Worm (Caenorhabditis elegans) whole organism, young adult: ENCODE results near the gene Y43F4A.1.
"Not testable (repeated sequence)": the region's sequence is repeated elsewhere in the genome, so short reads cannot be mapped to it uniquely, and the experiment has no call there.

Source experiments
- B0019.2 ChIP-seq: fragments of 200-800 bp; sonication (Bioruptor generic); conservative IDR thresholded peaks from 2 replicates; pipeline ENCODE4 v1.3.6; 2022; ENCODE audit warnings: missing genetic modification reagents, missing genetic modification characterization, missing compliant biosample characterization
- B0035.1 ChIP-seq: sonication (generic microtip); optimal IDR thresholded peaks from 2 replicates; lab custom pipeline; 2016; ENCODE audit warnings: missing genetic modification characterization, mild to moderate bottlenecking, missing compliant biosample characterization, missing genotype, missing genetic modification reagents
- F37B4.10 ChIP-seq: fragments of 200-800 bp; sonication (Bioruptor generic); IDR thresholded peaks from 2 replicates; pipeline ENCODE4 v1.3.6; 2022; ENCODE audit warnings: missing genetic modification characterization, missing compliant biosample characterization
- F49E8.2 ChIP-seq: sonication (generic microtip); optimal IDR thresholded peaks from 3 replicates; lab custom pipeline; 2017; ENCODE audit warnings: missing genetic modification characterization, mild to moderate bottlenecking, missing compliant biosample characterization, antibody characterized with exemption, moderate library complexity; ENCODE audit not compliant: insufficient read depth
- Y95B8A.8 ChIP-seq: fragments of 200-800 bp; sonication (Bioruptor generic); IDR thresholded peaks from 2 replicates; pipeline ENCODE4 v1.3.6; 2022; ENCODE audit warnings: missing genetic modification reagents, missing genetic modification characterization, missing compliant biosample characterization
- ZK185.1 ChIP-seq: sonication (generic microtip); optimal IDR thresholded peaks from 2 replicates; lab custom pipeline; 2016; ENCODE audit warnings: mild to moderate bottlenecking, missing genetic modification characterization, missing compliant biosample characterization; ENCODE audit not compliant: poor library complexity, severe bottlenecking
- akir-1 ChIP-seq: fragments of 200-800 bp; sonication (Bioruptor generic); optimal IDR thresholded peaks from 2 replicates; lab custom pipeline; 2018; ENCODE audit warnings: mild to moderate bottlenecking, missing genetic modification characterization, moderate library complexity, missing compliant biosample characterization
- ama-1 ChIP-seq, 3 experiments: fragments of 150-350 bp in 1 of 3; sonication (generic microtip) in 2 of 3; optimal IDR thresholded peaks; 2 replicates each; lab custom pipeline; 2014 to 2018; ENCODE audit warnings: missing biosample characterization in 2 of 3, missing genetic modification characterization in 2 of 3, missing genetic modification reagents in 2 of 3
- atf-7 ChIP-seq: sonication (generic microtip); optimal IDR thresholded peaks from 2 replicates; lab custom pipeline; 2017; ENCODE audit warnings: mild to moderate bottlenecking, missing genetic modification characterization, missing compliant biosample characterization
- ceh-40 ChIP-seq: fragments of 200-800 bp; sonication (Bioruptor generic); IDR thresholded peaks from 2 replicates; pipeline ENCODE4 v1.3.6; 2022; ENCODE audit warnings: missing genetic modification characterization, missing compliant biosample characterization
- ceh-58 ChIP-seq: fragments of 200-800 bp; sonication (Bioruptor generic); IDR thresholded peaks from 2 replicates; pipeline ENCODE4 v1.3.6; 2022; ENCODE audit warnings: missing genetic modification characterization, missing compliant biosample characterization
- chd-7 ChIP-seq: sonication (generic microtip); optimal IDR thresholded peaks from 2 replicates; lab custom pipeline; 2016; ENCODE audit warnings: mild to moderate bottlenecking, missing genetic modification characterization, moderate library complexity, missing compliant biosample characterization
- egl-44 ChIP-seq: fragments of 200-800 bp; sonication (Bioruptor generic); IDR thresholded peaks from 2 replicates; pipeline ENCODE4 v1.3.6; 2022; ENCODE audit warnings: missing genetic modification reagents, missing genetic modification characterization, missing compliant biosample characterization
- egrh-3 ChIP-seq: fragments of 200-800 bp; sonication (Bioruptor generic); IDR thresholded peaks from 2 replicates; pipeline ENCODE4 v1.3.6; 2022; ENCODE audit warnings: missing genetic modification reagents, missing genetic modification characterization, missing compliant biosample characterization
- hmg-20 ChIP-seq: fragments of 200-800 bp; sonication (Bioruptor generic); IDR thresholded peaks from 2 replicates; pipeline ENCODE4 v1.3.6; 2022; ENCODE audit warnings: missing genetic modification reagents, missing genetic modification characterization, missing compliant biosample characterization
- lag-1 ChIP-seq: fragments of 200-800 bp; sonication (Bioruptor generic); IDR thresholded peaks from 2 replicates; pipeline ENCODE4 v1.3.6; 2022; ENCODE audit warnings: missing genetic modification reagents, missing genetic modification characterization, missing compliant biosample characterization
- let-526 ChIP-seq: fragments of 200-800 bp; sonication (Bioruptor generic); IDR thresholded peaks from 2 replicates; pipeline ENCODE4 v1.3.6; 2022; ENCODE audit warnings: missing genetic modification reagents, missing genetic modification characterization, missing compliant biosample characterization
- lir-1 ChIP-seq: fragments of 200-800 bp; sonication (Bioruptor generic); conservative IDR thresholded peaks from 2 replicates; pipeline ENCODE4 v1.3.6; 2022; ENCODE audit warnings: missing genetic modification reagents, missing genetic modification characterization, missing compliant biosample characterization
- lsy-27 ChIP-seq: sonication (generic microtip); optimal IDR thresholded peaks from 2 replicates; lab custom pipeline; 2017; ENCODE audit warnings: missing genetic modification characterization, mild to moderate bottlenecking, missing compliant biosample characterization, antibody characterized with exemption, missing genotype, borderline replicate concordance; ENCODE audit not compliant: insufficient read depth
- madf-3 ChIP-seq: fragments of 200-800 bp; sonication (Bioruptor generic); IDR thresholded peaks from 2 replicates; pipeline ENCODE4 v1.3.6; 2022; ENCODE audit warnings: missing genetic modification reagents, missing genetic modification characterization, missing compliant biosample characterization
- madf-6 ChIP-seq: fragments of 200-800 bp; sonication (Bioruptor generic); IDR thresholded peaks from 2 replicates; pipeline ENCODE4 v1.3.6; 2022; ENCODE audit warnings: missing genetic modification reagents, missing genetic modification characterization, missing compliant biosample characterization
- madf-8 ChIP-seq: fragments of 200-800 bp; sonication (Bioruptor generic); conservative IDR thresholded peaks from 2 replicates; pipeline ENCODE4 v1.3.6; 2022; ENCODE audit warnings: missing genetic modification reagents, missing genetic modification characterization, missing compliant biosample characterization
- mel-28 ChIP-seq: sonication (generic microtip); optimal IDR thresholded peaks from 2 replicates; lab custom pipeline; 2016; ENCODE audit warnings: borderline replicate concordance, mild to moderate bottlenecking, missing genetic modification characterization, missing compliant biosample characterization
- nhr-179 ChIP-seq: sonication (generic microtip); optimal IDR thresholded peaks from 2 replicates; lab custom pipeline; 2016; ENCODE audit warnings: mild to moderate bottlenecking, missing genetic modification characterization, missing compliant biosample characterization
- rcor-1 ChIP-seq: fragments of 200-800 bp; sonication (Bioruptor generic); IDR thresholded peaks from 2 replicates; pipeline ENCODE4 v1.3.6; 2022; ENCODE audit warnings: missing genetic modification reagents, missing genetic modification characterization, missing compliant biosample characterization
- rec-8 ChIP-seq, 2 experiments: sonication (generic microtip); optimal IDR thresholded peaks; 2 replicates each; lab custom pipeline; 2016; ENCODE audit warnings: mild to moderate bottlenecking in 2 of 2, missing genetic modification characterization in 2 of 2, missing genetic modification reagents in 2 of 2, missing genotype in 2 of 2, missing biosample characterization in 1 of 2, missing compliant biosample characterization in 1 of 2, moderate library complexity in 1 of 2
- rpc-1 ChIP-seq, 2 experiments: fragments of 150-350 bp in 1 of 2; sonication (generic microtip) in 1 of 2; optimal IDR thresholded peaks; 2 replicates each; lab custom pipeline; 2014 to 2018; ENCODE audit warnings: missing biosample characterization in 1 of 2, missing genetic modification characterization in 1 of 2, missing genetic modification reagents in 1 of 2, missing genotype in 1 of 2
- sptf-2 ChIP-seq: fragments of 200-800 bp; sonication (Bioruptor generic); optimal IDR thresholded peaks from 2 replicates; lab custom pipeline; 2018; ENCODE audit warnings: mild to moderate bottlenecking, missing genetic modification characterization, missing compliant biosample characterization
- tbp1 ChIP-seq: fragments of 200-800 bp; sonication (Bioruptor generic); optimal IDR thresholded peaks from 2 replicates; lab custom pipeline; 2018; ENCODE audit warnings: mild to moderate bottlenecking, missing genetic modification characterization, missing compliant biosample characterization
- ztf-22 ChIP-seq: fragments of 200-800 bp; sonication (Bioruptor generic); optimal IDR thresholded peaks from 2 replicates; lab custom pipeline; 2018; ENCODE audit warnings: mild to moderate bottlenecking, missing genetic modification characterization, moderate library complexity, missing compliant biosample characterization
- ztf-26 ChIP-seq: sonication (generic microtip); optimal IDR thresholded peaks from 2 replicates; lab custom pipeline; 2017; ENCODE audit warnings: missing genetic modification characterization, missing compliant biosample characterization
- ztf-28 ChIP-seq: fragments of 200-800 bp; sonication (Bioruptor generic); IDR thresholded peaks from 2 replicates; pipeline ENCODE4 v1.3.6; 2022; ENCODE audit warnings: missing genetic modification reagents, missing genetic modification characterization, missing compliant biosample characterization
- ztf-3 ChIP-seq: fragments of 200-800 bp; sonication (Bioruptor generic); optimal IDR thresholded peaks from 2 replicates; lab custom pipeline; 2018; ENCODE audit warnings: mild to moderate bottlenecking, missing genetic modification characterization, missing compliant biosample characterization

Gene Y43F4A.1

ce11 chrIII:13225019-13225418 lies 2.1 kb downstream of the Y43F4A.1 start (continued):
- TF ChIP-seq ama-1 (optimal IDR thresholded peaks at IDR 0.05; lab: Kevin White, UChicago) (no peak), ama-1 (GFP tag; optimal IDR thresholded peaks at IDR 0.05; lab: Kevin White, UChicago) (no peak), B0035.1 (tag; lab: Kevin White, UChicago) (no peak), rcor-1 (GFP tag; lab: Robert Waterston, UW) (no peak), tbp1 (GFP tag; lab: Kevin White, UChicago) (peak; percentile 94), B0019.2 (GFP tag; lab: Robert Waterston, UW) (no peak), madf-3 (GFP tag; lab: Robert Waterston, UW) (no peak; the same call in 1 of the 2 replicates), lag-1 (no peak), ceh-40 (GFP tag; lab: Robert Waterston, UW) (no peak), lsy-27 (tag; lab: Kevin White, UChicago) (no peak), akir-1 (GFP tag; lab: Kevin White, UChicago) (peak; percentile 13), hmg-20 (GFP tag; lab: Robert Waterston, UW) (no peak), let-526 (GFP tag; lab: Robert Waterston, UW) (no peak), ZK185.1 (tag; lab: Kevin White, UChicago) (peak; percentile 42), F37B4.10 (no peak), ztf-3 (GFP tag; lab: Kevin White, UChicago) (no peak), rpc-1 (optimal IDR thresholded peaks at IDR 0.05; lab: Kevin White, UChicago) (peak; percentile 48), rpc-1 (tag; optimal IDR thresholded peaks at IDR 0.05; lab: Kevin White, UChicago) (peak; percentile 35), lir-1 (GFP tag; lab: Robert Waterston, UW) (no peak), Y95B8A.8 (GFP tag; lab: Robert Waterston, UW) (0 out of 2 replicates have a peak, but pooled peaks have one; percentile 50), mel-28 (tag; lab: Kevin White, UChicago) (no peak), ztf-28 (no peak), sptf-2 (GFP tag; lab: Kevin White, UChicago) (peak; percentile 49), atf-7 (no peak), ztf-22 (GFP tag; lab: Kevin White, UChicago) (no peak), ceh-58 (GFP tag; lab: Robert Waterston, UW) (no peak), chd-7 (tag; lab: Kevin White, UChicago) (no peak), ztf-26 (tag; lab: Kevin White, UChicago) (no peak), madf-6 (GFP tag; lab: Robert Waterston, UW) (peak; percentile 62; the same call in 1 of the 2 replicates), madf-8 (no peak), egl-44 (peak; percentile 52; the same call in 1 of the 2 replicates), F49E8.2 (tag; lab: Kevin White, UChicago) (no peak)
- TF ChIP-seq, all 124 proteins: peak for 28

ce11 chrIII:13236199-13236598 lies 13.3 kb downstream of the Y43F4A.1 start:
- TF ChIP-seq egrh-3 (GFP tag; lab: Robert Waterston, UW) = peak; percentile 61; the same call in 1 of the 2 replicates

- not testable (repeated sequence) for TF ChIP-seq nhr-179; ztf-22 (GFP tag; lab: Kevin White, UChicago); rec-8 (tag; optimal IDR thresholded peaks at IDR 0.05; lab: Kevin White, UChicago)
Observed at ce11 chrIII:13245281-13245680, 22.4 kb downstream of the Y43F4A.1 start, which contains the start of gene Y43F4A.4. Gene Y43F4A.4 (plus strand): TSS chrIII:13245581.
